Fruit fly (Drosophila melanogaster): ENCODE results near the gene CG5715.

Gene CG5715

dm6 chr3R:24252494-24252893 is 41.7 kb downstream of the CG5715 start, which contains the start of gene beta-PheRS:
TSS of gene beta-PheRS (minus strand) at chr3R:24252679.
- TF ChIP-seq Myc (optimal IDR thresholded peaks at IDR 0.05) (no peak), ttk (optimal IDR thresholded peaks at IDR 0.05) (no peak), h (optimal IDR thresholded peaks at IDR 0.05) (no peak), Sin3A (optimal IDR thresholded peaks at IDR 0.05) (no peak), psq (optimal IDR thresholded peaks at IDR 0.05) (no peak), insv (optimal IDR thresholded peaks at IDR 0.05) (no peak)
